Fruit fly (Drosophila melanogaster) whole organism, embryonic: Measurements from ENCODE around the gene CG11294.

ENCODE experiments used
- Antp ChIP-seq: fragments of 200-800 bp; sonication (Bioruptor generic); optimal IDR thresholded peaks from 3 replicates; lab custom pipeline; 2016; ENCODE audit warnings: missing biosample characterization, missing genetic modification characterization
- Atf6 ChIP-seq: fragments of 200-800 bp; sonication (Bioruptor generic); IDR thresholded peaks from 2 replicates; pipeline ENCODE4 v1.3.6; 2022; ENCODE audit warnings: missing biosample characterization, missing genetic modification characterization
- CG11560 ChIP-seq: fragments of 200-800 bp; sonication (Bioruptor generic); IDR thresholded peaks from 3 replicates; pipeline ENCODE4 v1.3.6; 2022; ENCODE audit warnings: missing biosample characterization, missing genetic modification characterization
- CG1233 ChIP-seq: fragments of 200-800 bp; sonication (Bioruptor generic); optimal IDR thresholded peaks from 4 replicates; lab custom pipeline; 2018; ENCODE audit warnings: missing biosample characterization, mild to moderate bottlenecking, missing genetic modification characterization
- CG14050 ChIP-seq: fragments of 200-800 bp; sonication (Bioruptor generic); IDR thresholded peaks from 3 replicates; pipeline ENCODE4 v1.3.6; 2022; ENCODE audit warnings: missing biosample characterization, missing genetic modification characterization
- CG15514 ChIP-seq: fragments of 200-800 bp; sonication (Bioruptor generic); optimal IDR thresholded peaks from 3 replicates; lab custom pipeline; 2017; ENCODE audit warnings: missing biosample characterization, missing genetic modification characterization, mild to moderate bottlenecking, moderate library complexity, missing genetic modification reagents
- CG1602 ChIP-seq: fragments of 200-800 bp; sonication (Bioruptor generic); optimal IDR thresholded peaks from 3 replicates; lab custom pipeline; 2016; ENCODE audit warnings: missing biosample characterization, missing genetic modification characterization
- CG1603 ChIP-seq: fragments of 200-800 bp; sonication (Bioruptor generic); optimal IDR thresholded peaks from 2 replicates; lab custom pipeline; 2019; ENCODE audit warnings: missing biosample characterization, mild to moderate bottlenecking, missing genetic modification characterization, moderate library complexity
- CG16779 ChIP-seq: fragments of 200-800 bp; sonication (Bioruptor generic); IDR thresholded peaks from 2 replicates; pipeline ENCODE4 v1.3.6; 2022; ENCODE audit warnings: missing biosample characterization, missing genetic modification characterization
- CG1792 ChIP-seq: fragments of 200-800 bp; sonication (Bioruptor generic); optimal IDR thresholded peaks from 2 replicates; lab custom pipeline; 2016; ENCODE audit warnings: missing biosample characterization, missing genetic modification characterization
- CG18262 ChIP-seq: fragments of 200-800 bp; optimal IDR thresholded peaks from 3 replicates; lab custom pipeline; 2019; ENCODE audit warnings: missing biosample characterization, mild to moderate bottlenecking, missing genetic modification characterization, moderate library complexity
- CG2120 ChIP-seq: fragments of 200-800 bp; sonication (Bioruptor generic); optimal IDR thresholded peaks from 3 replicates; lab custom pipeline; 2016; ENCODE audit warnings: missing biosample characterization, missing genetic modification characterization
- CG4360 ChIP-seq: fragments of 200-800 bp; sonication (Bioruptor generic); IDR thresholded peaks from 2 replicates; pipeline ENCODE4 v1.3.6; 2022; ENCODE audit warnings: missing biosample characterization, missing genetic modification characterization
- CG4854 ChIP-seq: fragments of 200-800 bp; sonication (Bioruptor generic); optimal IDR thresholded peaks from 2 replicates; lab custom pipeline; 2016; ENCODE audit warnings: missing biosample characterization, missing genetic modification characterization, inconsistent platforms
- CG5180 ChIP-seq: fragments of 200-800 bp; sonication (Bioruptor generic); optimal IDR thresholded peaks from 3 replicates; lab custom pipeline; 2017; ENCODE audit warnings: missing biosample characterization, missing genetic modification characterization, mild to moderate bottlenecking, moderate library complexity, missing genetic modification reagents
- CG6683 ChIP-seq: fragments of 200-800 bp; sonication (Bioruptor generic); optimal IDR thresholded peaks from 2 replicates; lab custom pipeline; 2017; ENCODE audit warnings: missing biosample characterization, mild to moderate bottlenecking, missing genetic modification characterization, missing genetic modification reagents
- CG8281 ChIP-seq: fragments of 200-800 bp; sonication (Bioruptor generic); optimal IDR thresholded peaks from 2 replicates; lab custom pipeline; 2018; ENCODE audit warnings: missing biosample characterization, mild to moderate bottlenecking, missing genetic modification characterization, moderate library complexity
- CG8478 ChIP-seq: fragments of >200 bp; optimal IDR thresholded peaks from 2 replicates; lab custom pipeline; 2018
- CTCF ChIP-seq: fragments of 200-800 bp; sonication (Bioruptor generic); optimal IDR thresholded peaks from 2 replicates; lab custom pipeline; 2017; ENCODE audit warnings: missing biosample characterization, mild to moderate bottlenecking, missing genetic modification characterization, moderate library complexity
- Camta ChIP-seq: fragments of 200-800 bp; sonication (Bioruptor generic); optimal IDR thresholded peaks from 2 replicates; lab custom pipeline; 2016; ENCODE audit warnings: missing biosample characterization, missing genetic modification characterization
- D ChIP-seq, 2 experiments: fragments of 200-800 bp in 1 of 2; fragments of >200 bp in 1 of 2; sonication (Bioruptor generic) in 1 of 2; optimal IDR thresholded peaks; 2 replicates in 1 of 2; 3 replicates in 1 of 2; lab custom pipeline; 2017; ENCODE audit warnings: mild to moderate bottlenecking in 1 of 2, missing biosample characterization in 1 of 2, missing genetic modification characterization in 1 of 2, missing genetic modification reagents in 1 of 2
- Dad ChIP-seq: fragments of 200-800 bp; sonication (Bioruptor generic); optimal IDR thresholded peaks from 3 replicates; lab custom pipeline; 2016; ENCODE audit warnings: missing biosample characterization, missing genetic modification characterization
- Dbx ChIP-seq: fragments of 200-800 bp; sonication (Bioruptor generic); IDR thresholded peaks from 3 replicates; pipeline ENCODE4 v1.3.6; 2022; ENCODE audit warnings: missing biosample characterization, missing genetic modification characterization
- Ets97D ChIP-seq: fragments of 200-800 bp; sonication (Bioruptor generic); optimal IDR thresholded peaks from 3 replicates; lab custom pipeline; 2016; ENCODE audit warnings: missing biosample characterization, missing genetic modification characterization
- Gsc ChIP-seq: fragments of 200-800 bp; sonication (Bioruptor generic); IDR thresholded peaks from 2 replicates; pipeline ENCODE4 v1.3.6; 2022; ENCODE audit warnings: missing biosample characterization, missing genetic modification characterization
- HLH3B ChIP-seq: fragments of 200-800 bp; sonication (Bioruptor generic); IDR thresholded peaks from 2 replicates; pipeline ENCODE4 v1.3.6; 2022; ENCODE audit warnings: missing biosample characterization, missing genetic modification characterization
- Max ChIP-seq: fragments of 200-800 bp; sonication (Bioruptor generic); optimal IDR thresholded peaks from 2 replicates; lab custom pipeline; 2016; ENCODE audit warnings: missing biosample characterization, mild to moderate bottlenecking, missing genetic modification characterization
- Oli ChIP-seq: fragments of 200-800 bp; sonication (Bioruptor generic); optimal IDR thresholded peaks from 2 replicates; lab custom pipeline; 2018; ENCODE audit warnings: missing biosample characterization, mild to moderate bottlenecking, missing genetic modification characterization, moderate library complexity
- Ptx1 ChIP-seq: fragments of 200-800 bp; sonication (Bioruptor generic); IDR thresholded peaks from 2 replicates; pipeline ENCODE4 v1.3.6; 2022; ENCODE audit warnings: missing biosample characterization, missing genetic modification characterization
- Rfx ChIP-seq: fragments of 200-800 bp; sonication (Bioruptor generic); IDR thresholded peaks from 2 replicates; pipeline ENCODE4 v1.3.6; 2022; ENCODE audit warnings: missing biosample characterization, missing genetic modification characterization
- Scr ChIP-seq: fragments of 200-800 bp; sonication (Bioruptor generic); IDR thresholded peaks from 2 replicates; pipeline ENCODE4 v1.3.6; 2022; ENCODE audit warnings: missing biosample characterization, missing genetic modification characterization; ENCODE audit not compliant: partially characterized antibody
- Sin3A ChIP-seq: fragments of >200 bp; optimal IDR thresholded peaks from 2 replicates; lab custom pipeline; 2018
- Sox100B ChIP-seq: fragments of 200-800 bp; sonication (Bioruptor generic); optimal IDR thresholded peaks from 3 replicates; lab custom pipeline; 2018; ENCODE audit warnings: missing biosample characterization, mild to moderate bottlenecking, missing genetic modification characterization
- Trl ChIP-seq, 3 experiments: fragments of >200 bp in 2 of 3; fragments of 200-800 bp in 1 of 3; sonication (Bioruptor generic) in 1 of 3; optimal IDR thresholded peaks; 2 replicates in 1 of 3; 3 replicates in 2 of 3; lab custom pipeline; 2016 to 2017; ENCODE audit warnings: missing biosample characterization in 1 of 3, missing genetic modification characterization in 1 of 3
- abd-A ChIP-seq: fragments of 200-800 bp; sonication (Bioruptor generic); optimal IDR thresholded peaks from 3 replicates; lab custom pipeline; 2019; ENCODE audit warnings: missing biosample characterization, mild to moderate bottlenecking, missing genetic modification characterization, moderate library complexity
- aop ChIP-seq: fragments of 200-800 bp; sonication (Bioruptor generic); IDR thresholded peaks from 2 replicates; pipeline ENCODE4 v1.3.6; 2022; ENCODE audit warnings: missing biosample characterization, missing genetic modification characterization
- ase ChIP-seq: fragments of 200-800 bp; sonication (Bioruptor generic); IDR thresholded peaks from 3 replicates; pipeline ENCODE4 v1.3.6; 2022; ENCODE audit warnings: missing biosample characterization, missing genetic modification characterization
- bab2 ChIP-seq: fragments of 200-800 bp; sonication (Bioruptor generic); optimal IDR thresholded peaks from 2 replicates; lab custom pipeline; 2016; ENCODE audit warnings: missing biosample characterization, missing genetic modification characterization
- chinmo ChIP-seq: fragments of 200-800 bp; sonication (Bioruptor generic); IDR thresholded peaks from 4 replicates; pipeline ENCODE4 v1.3.6; 2022; ENCODE audit warnings: missing biosample characterization, missing genetic modification characterization; ENCODE audit not compliant: partially characterized antibody
- danr ChIP-seq: fragments of 200-800 bp; sonication (Bioruptor generic); IDR thresholded peaks from 2 replicates; pipeline ENCODE4 v1.3.6; 2022; ENCODE audit warnings: missing biosample characterization, missing genetic modification characterization
- dimm ChIP-seq: fragments of 200-800 bp; sonication (Bioruptor generic); IDR thresholded peaks from 2 replicates; pipeline ENCODE4 v1.3.6; 2022; ENCODE audit warnings: missing biosample characterization, missing genetic modification characterization
- dm ChIP-seq: fragments of 200-800 bp; sonication (Bioruptor generic); optimal IDR thresholded peaks from 3 replicates; lab custom pipeline; 2016; ENCODE audit warnings: missing biosample characterization, missing genetic modification characterization
- dpn ChIP-seq, 2 experiments: fragments of 200-800 bp; sonication (Bioruptor generic); optimal IDR thresholded peaks; 3 replicates each; lab custom pipeline; 2016; ENCODE audit warnings: missing biosample characterization in 2 of 2, missing genetic modification characterization in 2 of 2
- en ChIP-seq: fragments of 200-800 bp; sonication (Bioruptor generic); optimal IDR thresholded peaks from 2 replicates; lab custom pipeline; 2016; ENCODE audit warnings: missing biosample characterization, missing genetic modification characterization
- esg ChIP-seq: fragments of 200-800 bp; sonication (Bioruptor generic); conservative IDR thresholded peaks from 2 replicates; pipeline ENCODE4 v1.3.6; 2022; ENCODE audit warnings: missing biosample characterization, missing genetic modification characterization
- gro ChIP-seq: fragments of 200-800 bp; sonication (Bioruptor generic); optimal IDR thresholded peaks from 2 replicates; lab custom pipeline; 2016; ENCODE audit warnings: missing biosample characterization, missing genetic modification characterization
- lmd ChIP-seq: fragments of 200-800 bp; sonication (Bioruptor generic); IDR thresholded peaks from 2 replicates; pipeline ENCODE4 v1.3.6; 2022; ENCODE audit warnings: missing biosample characterization, missing genetic modification characterization
- nau ChIP-seq: fragments of 200-800 bp; sonication (Bioruptor generic); optimal IDR thresholded peaks from 3 replicates; lab custom pipeline; 2017; ENCODE audit warnings: missing biosample characterization, mild to moderate bottlenecking, missing genetic modification characterization, missing genetic modification reagents
- onecut ChIP-seq: fragments of 200-800 bp; sonication (Bioruptor generic); IDR thresholded peaks from 2 replicates; pipeline ENCODE4 v1.3.6; 2022; ENCODE audit warnings: missing biosample characterization, missing genetic modification characterization
- otp ChIP-seq: fragments of 200-800 bp; sonication (Bioruptor generic); IDR thresholded peaks from 3 replicates; pipeline ENCODE4, ENCODE4 v1.3.6; 2022; ENCODE audit warnings: missing biosample characterization, missing genetic modification characterization
- sna ChIP-seq: fragments of 200-800 bp; sonication (Bioruptor generic); IDR thresholded peaks from 2 replicates; pipeline ENCODE4 v1.3.6; 2022; ENCODE audit warnings: missing biosample characterization, missing genetic modification characterization; ENCODE audit not compliant: partially characterized antibody
- tx ChIP-seq: fragments of 200-800 bp; sonication (Bioruptor generic); optimal IDR thresholded peaks from 2 replicates; lab custom pipeline; 2016; ENCODE audit warnings: missing biosample characterization, missing genetic modification characterization

Gene CG11294

DNA sequence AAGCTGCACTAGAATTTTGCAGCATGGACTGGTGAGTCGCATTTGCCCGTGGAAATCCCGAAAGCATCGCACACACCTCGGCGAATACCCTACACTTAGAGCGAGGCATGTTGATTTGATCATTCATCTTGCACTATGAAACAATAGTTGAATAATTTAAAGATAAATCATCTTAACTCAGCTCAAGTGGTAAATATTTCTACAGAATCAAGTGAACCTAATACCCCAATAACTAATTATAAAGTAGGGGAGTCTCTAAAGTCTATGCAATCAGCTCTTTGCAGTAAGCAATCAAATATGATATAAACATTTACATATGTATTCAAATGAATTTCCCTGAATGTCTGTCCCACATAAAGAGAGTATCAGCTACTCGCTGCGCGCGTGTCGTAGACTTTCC, 16.0 kb downstream of the CG11294 start (continued):
- no peak for TF ChIP-seq CG5180 (GFP tag; lab: Kevin White, UChicago)
- TF ChIP-seq Ets97D (GFP tag; lab: Kevin White, UChicago) = peak; percentile 50
- TF ChIP-seq Trl (optimal IDR thresholded peaks at IDR 0.05; lab: Kevin White, UChicago) = no peak
- peak; percentile 81 for TF ChIP-seq Trl (GFP tag; optimal IDR thresholded peaks at IDR 0.05; lab: Kevin White, UChicago)
- no peak for TF ChIP-seq CG18262
- TF ChIP-seq abd-A = no peak
- peak; percentile 39; the same call in 1 of the 2 replicates for TF ChIP-seq Rfx
- peak; percentile 21; the same call in 1 of the 2 replicates for TF ChIP-seq Ptx1 (GFP tag; lab: Robert Waterston, UW)
- TF ChIP-seq CG14050 (GFP tag; lab: Robert Waterston, UW) = no peak
- no peak; the same call in 1 of the 2 replicates for TF ChIP-seq esg (GFP tag; lab: Robert Waterston, UW)
- TF ChIP-seq CG2120 (GFP tag; lab: Kevin White, UChicago) = no peak
- TF ChIP-seq chinmo (GFP tag; lab: Robert Waterston, UW) = no peak
- peak; percentile 24 for TF ChIP-seq CG1603 (tag; lab: Kevin White, UChicago)
- no peak for TF ChIP-seq otp (GFP tag; lab: Robert Waterston, UW)
- peak; percentile 85 for TF ChIP-seq ase (GFP tag; lab: Robert Waterston, UW)
- peak; percentile 75 for TF ChIP-seq dimm
- no peak for TF ChIP-seq aop (GFP tag; lab: Robert Waterston, UW)
- peak; percentile 79 for TF ChIP-seq Camta
- TF ChIP-seq CG4854 (GFP tag; lab: Kevin White, UChicago) = no peak
- no peak for TF ChIP-seq CG4360 (GFP tag; lab: Robert Waterston, UW)
- no peak for TF ChIP-seq CTCF (GFP tag; lab: Kevin White, UChicago)
- no peak for TF ChIP-seq CG15514 (GFP tag; lab: Kevin White, UChicago)
- TF ChIP-seq HLH3B (GFP tag; lab: Robert Waterston, UW) = no peak
- TF ChIP-seq CG1602 (GFP tag; lab: Kevin White, UChicago) = no peak
- TF ChIP-seq en = peak; percentile 81
- no peak for TF ChIP-seq sna (GFP tag; lab: Robert Waterston, UW)
- TF ChIP-seq CG16779 (GFP tag; lab: Robert Waterston, UW) = no peak
- TF ChIP-seq CG1792 (GFP tag; lab: Kevin White, UChicago) = no peak
- TF ChIP-seq onecut = peak; percentile 86
- no peak for TF ChIP-seq dm
- peak; percentile 63 for TF ChIP-seq CG1233 (GFP tag; lab: Kevin White, UChicago)
- no peak for TF ChIP-seq Dbx (GFP tag; lab: Robert Waterston, UW)
- peak; percentile 84 for TF ChIP-seq lmd (GFP tag; lab: Robert Waterston, UW)
- TF ChIP-seq CG8478 = no peak
- TF ChIP-seq danr (GFP tag; lab: Robert Waterston, UW) = no peak
- peak; percentile 76 for TF ChIP-seq Antp (GFP tag; lab: Kevin White, UChicago)
- peak; percentile 69 for TF ChIP-seq CG8281 (tag; lab: Kevin White, UChicago)
- peak in 1 of 2 experiments; percentile 85 for TF ChIP-seq dpn (GFP tag; optimal IDR thresholded peaks at IDR 0.05; lab: Kevin White, UChicago)
- peak; percentile 74 for TF ChIP-seq Dad
- no peak for TF ChIP-seq D (optimal IDR thresholded peaks at IDR 0.05; lab: Kevin White, UChicago)
- no peak for TF ChIP-seq D (GFP tag; optimal IDR thresholded peaks at IDR 0.05; lab: Kevin White, UChicago)
- TF ChIP-seq bab2 (GFP tag; lab: Kevin White, UChicago) = peak; percentile 86
- TF ChIP-seq Scr (GFP tag; lab: Robert Waterston, UW) = no peak
- peak; percentile 17 for TF ChIP-seq Sox100B (GFP tag; lab: Kevin White, UChicago)
- TF ChIP-seq CG11560 (tag; lab: Robert Waterston, UW) = no peak
- no peak for TF ChIP-seq Sin3A
- no peak for TF ChIP-seq nau
- no peak for TF ChIP-seq tx (GFP tag; lab: Kevin White, UChicago)
- no peak for TF ChIP-seq Oli
- TF ChIP-seq gro (GFP tag; lab: Kevin White, UChicago) = peak; percentile 74
- TF ChIP-seq CG6683 = no peak
- no peak for TF ChIP-seq Atf6 (GFP tag; lab: Robert Waterston, UW)
- TF ChIP-seq Gsc (GFP tag; lab: Robert Waterston, UW) = 0 out of 2 replicates have a peak, but pooled peaks have one; percentile 33
- no peak for TF ChIP-seq Max (GFP tag; lab: Kevin White, UChicago)
